Fruit fly (Drosophila melanogaster) S2 (cell line): ENCODE results near the gene Polr2L.

Experiments
- CG8478 ChIP-seq: fragments of >200 bp; optimal IDR thresholded peaks from 2 replicates; lab custom pipeline; 2018
- CTCF ChIP-seq, 2 experiments: fragments of >200 bp; optimal IDR thresholded peaks; 2 replicates each; lab custom pipeline; 2018

Polr2L gene

dm6 chr3R:24717289-24717688, at the start of gene Polr2L:
Gene Polr2L, plus strand, starts transcription at chr3R:24717511.
- TF ChIP-seq CG8478 (lab: Kevin White, UChicago) (no peak), CTCF (optimal IDR thresholded peaks at IDR 0.05; lab: Kevin White, UChicago) (no peak)

dm6 chr3R:24667538-24668207, 49.6 kb upstream of the Polr2L start:
- no peak for TF ChIP-seq CTCF (optimal IDR thresholded peaks at IDR 0.05; lab: Kevin White, UChicago)

- no peak for TF ChIP-seq CTCF (optimal IDR thresholded peaks at IDR 0.05; lab: Kevin White, UChicago)
- TF ChIP-seq CG8478 (lab: Kevin White, UChicago), result no peak
Measured at dm6 chr3R:24671662-24672061, 45.6 kb upstream of the Polr2L start.

- no peak for TF ChIP-seq CTCF (optimal IDR thresholded peaks at IDR 0.05; lab: Kevin White, UChicago)
- TF ChIP-seq CG8478 (lab: Kevin White, UChicago), result no peak
Measured at dm6 chr3R:24692863-24693262, 24.4 kb upstream of the Polr2L start.

- TF ChIP-seq CG8478 (lab: Kevin White, UChicago) (no peak), CTCF (optimal IDR thresholded peaks at IDR 0.05; lab: Kevin White, UChicago) (no peak)
Measured at dm6 chr3R:24699309-24699708, 18.0 kb upstream of the Polr2L start.

dm6 chr3R:24712375-24712830, 4.9 kb upstream of the Polr2L start, which contains the start of the genes CG13627 and CG46316:
Gene CG13627, plus strand, starts transcription at chr3R:24712780.
Gene CG46316, plus strand, starts transcription at chr3R:24712780.
- no peak for TF ChIP-seq CTCF (optimal IDR thresholded peaks at IDR 0.05; lab: Kevin White, UChicago)
- no peak for TF ChIP-seq CG8478 (lab: Kevin White, UChicago)

dm6 chr3R:24719314-24720290, 2.3 kb downstream of the Polr2L start, which contains the start of the genes CG13630 and tok:
Gene CG13630, minus strand, starts transcription at chr3R:24719364.
Gene tok, plus strand, starts transcription at chr3R:24719697.
- no peak for TF ChIP-seq CTCF (optimal IDR thresholded peaks at IDR 0.05; lab: Kevin White, UChicago)
- TF ChIP-seq CG8478 (lab: Kevin White, UChicago), result no peak

dm6 chr3R:24720459-24721370, 3.4 kb downstream of the Polr2L start:
- TF ChIP-seq CTCF (optimal IDR thresholded peaks at IDR 0.05; lab: Kevin White, UChicago) (no peak), CG8478 (lab: Kevin White, UChicago) (no peak)

- TF ChIP-seq CTCF (optimal IDR thresholded peaks at IDR 0.05; lab: Kevin White, UChicago) (no peak), CG8478 (lab: Kevin White, UChicago) (no peak)
Measured at dm6 chr3R:24726347-24726891, 9.1 kb downstream of the Polr2L start.

- TF ChIP-seq CTCF (optimal IDR thresholded peaks at IDR 0.05; lab: Kevin White, UChicago), result no peak
- no peak for TF ChIP-seq CG8478 (lab: Kevin White, UChicago)
Measured at dm6 chr3R:24727038-24727437, 9.7 kb downstream of the Polr2L start.

dm6 chr3R:24749055-24749992, 32.0 kb downstream of the Polr2L start, which contains the start of gene tld:
Gene tld, plus strand, starts transcription at chr3R:24749731.
- TF ChIP-seq CG8478 (lab: Kevin White, UChicago) (no peak), CTCF (optimal IDR thresholded peaks at IDR 0.05; lab: Kevin White, UChicago) (no peak)

- TF ChIP-seq CTCF (optimal IDR thresholded peaks at IDR 0.05; lab: Kevin White, UChicago), result no peak
- TF ChIP-seq CG8478 (lab: Kevin White, UChicago), result no peak
Measured at dm6 chr3R:24753561-24754027, 36.3 kb downstream of the Polr2L start, which contains the start of gene asp. Gene asp, plus strand, starts transcription at chr3R:24753849.
